Fruit fly (Drosophila melanogaster) whole organism, wandering third instar larva: ENCODE results near the gene CG13376.

ENCODE experiments used
- Hr83 ChIP-seq: fragments of 200-300 bp; sonication (Bioruptor generic); optimal IDR thresholded peaks from 2 replicates; lab custom pipeline; 2016; ENCODE audit warnings: missing biosample characterization, mild to moderate bottlenecking, missing genetic modification characterization, moderate library complexity; ENCODE audit not compliant: poor library complexity, severe bottlenecking
- Mio ChIP-seq: sonication (Bioruptor generic); optimal IDR thresholded peaks from 2 replicates; lab custom pipeline; 2016; ENCODE audit warnings: missing biosample characterization, missing genetic modification characterization
- OdsH ChIP-seq: fragments of 200-800 bp; sonication (Bioruptor generic); optimal IDR thresholded peaks from 2 replicates; lab custom pipeline; 2016; ENCODE audit warnings: missing biosample characterization, mild to moderate bottlenecking, missing genetic modification characterization
- Vsx2 ChIP-seq: fragments of 200-300, 225-300 bp; sonication (Bioruptor generic); optimal IDR thresholded peaks from 2 replicates; lab custom pipeline; 2018; ENCODE audit warnings: missing biosample characterization, missing genetic modification characterization; ENCODE audit not compliant: partially characterized antibody
- h ChIP-seq: fragments of 200-800 bp; sonication (Bioruptor generic); optimal IDR thresholded peaks from 3 replicates; lab custom pipeline; 2016; ENCODE audit warnings: missing biosample characterization, mild to moderate bottlenecking, missing genetic modification characterization
- jim ChIP-seq: fragments of 175-275, 200-325 bp; sonication (Bioruptor generic); optimal IDR thresholded peaks from 2 replicates; lab custom pipeline; 2016; ENCODE audit warnings: missing biosample characterization, mild to moderate bottlenecking, missing genetic modification characterization
- pan ChIP-seq: fragments of >200 bp; optimal IDR thresholded peaks from 2 replicates; lab custom pipeline; 2017
- psq ChIP-seq: fragments of 200-800 bp; sonication (Bioruptor generic); optimal IDR thresholded peaks from 3 replicates; lab custom pipeline; 2017; ENCODE audit warnings: missing biosample characterization, mild to moderate bottlenecking, missing genetic modification characterization, moderate library complexity

dm6 chrX:314823-315222 lies 48.0 kb upstream of the CG13376 start, which contains the start of gene Or1a:
- TF ChIP-seq pan (lab: Kevin White, UChicago) (no peak), jim (GFP tag; lab: Kevin White, UChicago) (no peak), Vsx2 (GFP tag; lab: Kevin White, UChicago) (no peak), h (GFP tag; lab: Kevin White, UChicago) (no peak), OdsH (no peak), Hr83 (GFP tag; lab: Kevin White, UChicago) (no peak), Mio (GFP tag; lab: Kevin White, UChicago) (no peak), psq (no peak)
